Worm (Caenorhabditis elegans) whole organism, mixed stage, embryonic: Measurements from ENCODE around the gene math-14.
"Not testable (repeated sequence)": the region's sequence is repeated elsewhere in the genome, so short reads cannot be mapped to it uniquely, and the experiment has no call there.

Experiments
- M03D4.4 ChIP-seq: sonication (generic microtip); optimal IDR thresholded peaks from 2 replicates; lab custom pipeline; 2017; ENCODE audit warnings: mild to moderate bottlenecking, missing genetic modification characterization, missing compliant biosample characterization
- bed-3 ChIP-seq: fragments of 200-800 bp; sonication (Bioruptor generic); optimal IDR thresholded peaks from 3 replicates; lab custom pipeline; 2018; ENCODE audit warnings: mild to moderate bottlenecking, missing genetic modification characterization, moderate library complexity, missing compliant biosample characterization
- blmp-1 ChIP-seq: fragments of 150-350 bp; optimal IDR thresholded peaks from 2 replicates; lab custom pipeline; 2014; ENCODE audit warnings: missing biosample characterization, missing genetic modification characterization
- ceh-39 ChIP-seq: fragments of 150-350 bp; optimal IDR thresholded peaks from 2 replicates; lab custom pipeline; 2014; ENCODE audit warnings: missing biosample characterization, missing genetic modification characterization
- ceh-43 ChIP-seq: fragments of 200-800 bp; sonication (Bioruptor generic); optimal IDR thresholded peaks from 2 replicates; lab custom pipeline; 2018; ENCODE audit warnings: mild to moderate bottlenecking, missing genetic modification characterization, moderate library complexity, missing compliant biosample characterization
- ces-1 ChIP-seq: fragments of 150-350 bp; optimal IDR thresholded peaks from 2 replicates; lab custom pipeline; 2014; ENCODE audit warnings: missing biosample characterization, missing genetic modification reagents, missing genetic modification characterization
- cnd-1 ChIP-seq: fragments of 200-800 bp; sonication (Bioruptor generic); optimal IDR thresholded peaks from 2 replicates; lab custom pipeline; 2018; ENCODE audit warnings: mild to moderate bottlenecking, missing genetic modification characterization, missing compliant biosample characterization
- drap-1 ChIP-seq: fragments of 200-800 bp; sonication (Bioruptor generic); optimal IDR thresholded peaks from 3 replicates; lab custom pipeline; 2018; ENCODE audit warnings: mild to moderate bottlenecking, missing genetic modification characterization, missing compliant biosample characterization
- elt-1 ChIP-seq: sonication (generic microtip); optimal IDR thresholded peaks from 2 replicates; lab custom pipeline; 2017; ENCODE audit warnings: missing genetic modification characterization, mild to moderate bottlenecking, missing compliant biosample characterization, antibody characterized with exemption, moderate library complexity, borderline replicate concordance; ENCODE audit not compliant: insufficient read depth
- elt-3 ChIP-seq: fragments of 150-350 bp; optimal IDR thresholded peaks from 2 replicates; lab custom pipeline; 2014; ENCODE audit warnings: missing biosample characterization, missing genetic modification characterization
- flh-1 ChIP-seq: fragments of 200-800 bp; sonication (Bioruptor generic); optimal IDR thresholded peaks from 2 replicates; lab custom pipeline; 2018; ENCODE audit warnings: mild to moderate bottlenecking, missing genetic modification characterization, moderate library complexity, missing compliant biosample characterization
- ham-2 ChIP-seq: fragments of 200-800 bp; sonication (Bioruptor generic); optimal IDR thresholded peaks from 2 replicates; lab custom pipeline; 2018; ENCODE audit warnings: mild to moderate bottlenecking, missing genetic modification characterization, missing compliant biosample characterization
- hlh-1 ChIP-seq: fragments of 150-350 bp; optimal IDR thresholded peaks from 2 replicates; lab custom pipeline; 2014; ENCODE audit warnings: missing biosample characterization, missing genetic modification reagents, missing genetic modification characterization
- lin-13 ChIP-seq: fragments of 150-350 bp; optimal IDR thresholded peaks from 2 replicates; lab custom pipeline; 2014; ENCODE audit warnings: missing biosample characterization, missing genetic modification characterization
- lsy-2 ChIP-seq: fragments of 150-350 bp; optimal IDR thresholded peaks from 2 replicates; lab custom pipeline; 2014; ENCODE audit warnings: missing biosample characterization, missing genetic modification characterization
- mab-5 ChIP-seq: fragments of 150-350 bp; optimal IDR thresholded peaks from 2 replicates; lab custom pipeline; 2014; ENCODE audit warnings: missing biosample characterization, missing genetic modification characterization
- mep-1 ChIP-seq: fragments of 150-350 bp; optimal IDR thresholded peaks from 2 replicates; lab custom pipeline; 2017; ENCODE audit warnings: missing biosample characterization, missing genetic modification reagents, missing genetic modification characterization, inconsistent platforms
- mls-2 ChIP-seq: sonication (generic microtip); optimal IDR thresholded peaks from 2 replicates; lab custom pipeline; 2016; ENCODE audit warnings: mild to moderate bottlenecking, missing genetic modification characterization, moderate library complexity, missing compliant biosample characterization
- nhr-12 ChIP-seq: fragments of 150-350 bp; optimal IDR thresholded peaks from 2 replicates; lab custom pipeline; 2014; ENCODE audit warnings: missing biosample characterization, missing genetic modification characterization
- nhr-2 ChIP-seq: fragments of 150-350 bp; optimal IDR thresholded peaks from 2 replicates; lab custom pipeline; 2014; ENCODE audit warnings: missing biosample characterization, missing genetic modification characterization
- nhr-237 ChIP-seq: fragments of 150-350 bp; optimal IDR thresholded peaks from 2 replicates; lab custom pipeline; 2014; ENCODE audit warnings: missing biosample characterization, missing genetic modification characterization
- nhr-28 ChIP-seq: fragments of 150-350 bp; optimal IDR thresholded peaks from 2 replicates; lab custom pipeline; 2014; ENCODE audit warnings: missing biosample characterization, missing genetic modification characterization
- nhr-76 ChIP-seq: sonication (generic microtip); optimal IDR thresholded peaks from 2 replicates; lab custom pipeline; 2017; ENCODE audit warnings: missing biosample characterization, missing genetic modification characterization
- sem-2 ChIP-seq: fragments of 200-800 bp; sonication (Bioruptor generic); optimal IDR thresholded peaks from 2 replicates; lab custom pipeline; 2018; ENCODE audit warnings: mild to moderate bottlenecking, missing genetic modification characterization, missing compliant biosample characterization
- snpc-4 ChIP-seq: fragments of 150-350 bp; optimal IDR thresholded peaks from 2 replicates; lab custom pipeline; 2014; ENCODE audit warnings: missing biosample characterization, missing genetic modification characterization
- sptf-1 ChIP-seq: sonication (generic microtip); optimal IDR thresholded peaks from 2 replicates; lab custom pipeline; 2017; ENCODE audit warnings: mild to moderate bottlenecking, missing genetic modification characterization, moderate library complexity, missing compliant biosample characterization
- tbx-8 ChIP-seq: fragments of 200-800 bp; sonication (Bioruptor generic); optimal IDR thresholded peaks from 2 replicates; lab custom pipeline; 2018; ENCODE audit warnings: mild to moderate bottlenecking, missing genetic modification characterization, moderate library complexity, missing compliant biosample characterization
- unc-120 ChIP-seq: sonication (generic microtip); optimal IDR thresholded peaks from 2 replicates; lab custom pipeline; 2017; ENCODE audit warnings: missing genetic modification characterization, missing compliant biosample characterization; ENCODE audit not compliant: poor library complexity, severe bottlenecking
- unc-39 ChIP-seq: fragments of 150-350 bp; optimal IDR thresholded peaks from 2 replicates; lab custom pipeline; 2014; ENCODE audit warnings: missing biosample characterization, missing genetic modification characterization
- unc-62 ChIP-seq: fragments of 150-350 bp; optimal IDR thresholded peaks from 2 replicates; lab custom pipeline; 2014; ENCODE audit warnings: missing biosample characterization, missing genetic modification reagents, missing genetic modification characterization
- zip-8 ChIP-seq: fragments of 150-350 bp; optimal IDR thresholded peaks from 2 replicates; lab custom pipeline; 2014; ENCODE audit warnings: missing biosample characterization, missing genetic modification characterization
- ztf-11 ChIP-seq: fragments of 150-350 bp; optimal IDR thresholded peaks from 2 replicates; lab custom pipeline; 2014; ENCODE audit warnings: missing biosample characterization, missing genetic modification characterization

Gene math-14

DNA sequence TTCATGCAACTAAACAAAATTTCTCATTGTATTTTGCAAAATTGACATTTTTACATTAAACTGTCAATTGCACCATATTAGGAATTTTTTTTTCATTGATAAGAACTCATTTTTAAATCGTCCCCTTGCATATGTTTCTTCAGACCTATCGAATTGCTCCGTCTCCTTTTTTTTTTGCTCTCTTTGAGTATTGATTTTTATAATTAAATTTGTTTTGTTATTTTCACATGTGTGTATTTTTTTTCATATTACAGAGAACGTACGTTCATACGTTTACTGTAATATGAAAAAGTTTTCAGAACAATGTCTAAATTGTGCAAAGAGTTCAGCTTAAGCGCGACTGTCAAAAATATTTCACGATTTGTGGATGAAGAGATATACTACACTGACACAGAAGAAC lies at the start of gene math-14:
TSS of gene math-14 (plus strand) at position 301 of the 400 bp plus-strand sequence.
- TF ChIP-seq drap-1 (GFP tag; lab: Kevin White, UChicago) (no peak), nhr-2 (tag; lab: Kevin White, UChicago) (no peak), flh-1 (GFP tag; lab: Kevin White, UChicago) (no peak), M03D4.4 (tag; lab: Kevin White, UChicago) (no peak), nhr-237 (tag; lab: Kevin White, UChicago) (no peak), nhr-12 (tag; lab: Kevin White, UChicago) (no peak), elt-1 (tag; lab: Kevin White, UChicago) (no peak), ztf-11 (no peak), ham-2 (no peak), ceh-39 (tag; lab: Kevin White, UChicago) (no peak), unc-120 (tag; lab: Kevin White, UChicago) (no peak), nhr-28 (tag; lab: Kevin White, UChicago) (no peak), bed-3 (no peak), ceh-43 (GFP tag; lab: Kevin White, UChicago) (no peak), lin-13 (tag; lab: Kevin White, UChicago) (no peak), mab-5 (tag; lab: Kevin White, UChicago) (no peak), hlh-1 (tag; lab: Kevin White, UChicago) (no peak), mls-2 (tag; lab: Kevin White, UChicago) (no peak), zip-8 (tag; lab: Kevin White, UChicago) (no peak)

ce11 chrII:1819944-1820570 lies 49.2 kb upstream of the math-14 start, which contains the start of gene fbxc-19:
TSS of gene fbxc-19 (plus strand) at chrII:1820479.
- TF ChIP-seq sptf-1 (tag; lab: Kevin White, UChicago) = no peak
- TF ChIP-seq mep-1 = peak; percentile 12
- no peak for TF ChIP-seq tbx-8
- TF ChIP-seq elt-3 (tag; lab: Kevin White, UChicago) = peak; percentile 63
- no peak for TF ChIP-seq lin-13 (tag; lab: Kevin White, UChicago)
- peak; percentile 92 for TF ChIP-seq elt-1 (tag; lab: Kevin White, UChicago)
- TF ChIP-seq ztf-11 = no peak
- no peak for TF ChIP-seq unc-120 (tag; lab: Kevin White, UChicago)
- no peak for TF ChIP-seq ces-1 (GFP tag; lab: Kevin White, UChicago)
- TF ChIP-seq, all 35 proteins: peak for 3

ce11 chrII:1820774-1821173 lies 48.4 kb upstream of the math-14 start, which contains the start of gene fbxa-3:
TSS of gene fbxa-3 (minus strand) at chrII:1820874.
- TF ChIP-seq mep-1 = no peak
- peak; percentile 66 for TF ChIP-seq cnd-1 (tag; lab: Kevin White, UChicago)
- TF ChIP-seq hlh-1 (tag; lab: Kevin White, UChicago) = no peak
- no peak for TF ChIP-seq drap-1 (GFP tag; lab: Kevin White, UChicago)
- TF ChIP-seq ceh-39 (tag; lab: Kevin White, UChicago) = no peak
- no peak for TF ChIP-seq flh-1 (GFP tag; lab: Kevin White, UChicago)
- TF ChIP-seq ces-1 (GFP tag; lab: Kevin White, UChicago) = peak; percentile 27
- TF ChIP-seq nhr-237 (tag; lab: Kevin White, UChicago) = no peak
- no peak for TF ChIP-seq zip-8 (tag; lab: Kevin White, UChicago)
- no peak for TF ChIP-seq nhr-76
- no peak for TF ChIP-seq unc-39 (tag; lab: Kevin White, UChicago)
- TF ChIP-seq, all 35 proteins: peak for 2

DNA sequence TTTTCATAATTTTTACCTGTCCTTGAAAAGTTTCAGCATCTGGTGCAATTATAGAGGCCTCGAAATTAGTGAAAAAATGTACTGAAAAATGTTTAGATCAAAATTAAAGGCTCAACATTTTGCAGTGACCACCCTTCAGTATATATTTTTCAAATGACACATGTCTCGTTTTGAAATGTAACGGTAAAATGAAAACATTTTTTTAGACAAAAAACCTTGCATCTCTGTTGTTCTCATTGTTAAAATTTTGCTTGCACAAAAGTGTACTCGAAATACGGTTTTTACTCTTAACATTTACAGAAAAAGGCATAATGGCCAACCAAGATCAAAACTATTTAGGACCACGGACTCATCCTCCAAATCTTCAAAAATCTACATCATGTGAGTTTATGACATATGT lies 44.9 kb upstream of the math-14 start, which contains the start of gene math-41:
TSS of gene math-41 (plus strand) at position 301 of the 400 bp plus-strand sequence.
- not testable (repeated sequence) for TF ChIP-seq unc-39, ceh-39, M03D4.4 (tag; lab: Kevin White, UChicago)

ce11 chrII:1830182-1830682 lies 39.0 kb upstream of the math-14 start, which contains the start of gene math-40:
TSS of gene math-40 (plus strand) at chrII:1830632.
- no peak for TF ChIP-seq mab-5 (tag; lab: Kevin White, UChicago)
- no peak for TF ChIP-seq elt-1 (tag; lab: Kevin White, UChicago)
- no peak for TF ChIP-seq unc-39 (tag; lab: Kevin White, UChicago)
- TF ChIP-seq flh-1 (GFP tag; lab: Kevin White, UChicago) = no peak
- TF ChIP-seq lsy-2 (tag; lab: Kevin White, UChicago) = no peak
- no peak for TF ChIP-seq zip-8 (tag; lab: Kevin White, UChicago)
- TF ChIP-seq mls-2 (tag; lab: Kevin White, UChicago) = no peak
- no peak for TF ChIP-seq snpc-4 (tag; lab: Kevin White, UChicago)
- TF ChIP-seq mep-1 = no peak
- no peak for TF ChIP-seq blmp-1
- TF ChIP-seq sptf-1 (tag; lab: Kevin White, UChicago) = no peak
- no peak for TF ChIP-seq sem-2 (GFP tag; lab: Kevin White, UChicago)
- TF ChIP-seq nhr-28 (tag; lab: Kevin White, UChicago) = no peak
- no peak for TF ChIP-seq nhr-2 (tag; lab: Kevin White, UChicago)
- TF ChIP-seq nhr-12 (tag; lab: Kevin White, UChicago) = no peak
- TF ChIP-seq unc-62 (GFP tag; lab: Kevin White, UChicago) = no peak
